Worm (Caenorhabditis elegans): ENCODE data around the gene F36A4.4.

ce11 chrIV:4298983-4299382 is 31.6 kb downstream of the F36A4.4 start, which contains the start of gene F15E6.9:
- TF ChIP-seq snpc-4 (tag; optimal IDR thresholded peaks at IDR 0.05), result no peak
- TF ChIP-seq unc-39 (tag; optimal IDR thresholded peaks at IDR 0.05), result no peak
- no peak for TF ChIP-seq lsy-2 (tag; optimal IDR thresholded peaks at IDR 0.05)
- no peak for TF ChIP-seq ztf-11 (tag; optimal IDR thresholded peaks at IDR 0.05)
- no peak for TF ChIP-seq nhr-237 (tag; optimal IDR thresholded peaks at IDR 0.05)
- no peak for TF ChIP-seq ces-1 (GFP tag; optimal IDR thresholded peaks at IDR 0.05)
- TF ChIP-seq lin-32 (GFP tag; optimal IDR thresholded peaks at IDR 0.05), result no peak
